Fruit fly (Drosophila melanogaster): ENCODE results near the gene nes.

The nes gene

dm6 chr3L:19216377-19216776, 44.1 kb downstream of the nes start (continued):
- TF ChIP-seq CG18599 (GFP tag; optimal IDR thresholded peaks at IDR 0.05), result peak; percentile 71
- TF ChIP-seq tll (GFP tag; optimal IDR thresholded peaks at IDR 0.05), result no peak
- peak; percentile 48; the same call in 1 of the 2 replicates for TF ChIP-seq stc (GFP tag; IDR thresholded peaks at IDR 0.05)
- no peak for TF ChIP-seq zen (tag; optimal IDR thresholded peaks at IDR 0.05)
- no peak for TF ChIP-seq CG6272 (GFP tag; IDR thresholded peaks at IDR 0.05)
- TF ChIP-seq Spps (tag; optimal IDR thresholded peaks at IDR 0.05), result no peak
- peak; percentile 1 for TF ChIP-seq gcm (GFP tag; optimal IDR thresholded peaks at IDR 0.05)
- no peak for TF ChIP-seq pho (GFP tag; optimal IDR thresholded peaks at IDR 0.05)
- TF ChIP-seq Hr39 (optimal IDR thresholded peaks at IDR 0.05), result no peak
- no peak for TF ChIP-seq bigmax (GFP tag; optimal IDR thresholded peaks at IDR 0.05)
- TF ChIP-seq B-H2 (GFP tag; optimal IDR thresholded peaks at IDR 0.05), result no peak
- TF ChIP-seq ab (GFP tag; optimal IDR thresholded peaks at IDR 0.05), result no peak
- no peak for TF ChIP-seq lov (optimal IDR thresholded peaks at IDR 0.05)
- TF ChIP-seq lov (GFP tag; IDR thresholded peaks at IDR 0.05), result no peak
- TF ChIP-seq CTCF (GFP tag; optimal IDR thresholded peaks at IDR 0.05), result no peak
- 0 out of 3 replicates have a peak, but pooled peaks have one; percentile 14 for TF ChIP-seq Aef1 (GFP tag; IDR thresholded peaks at IDR 0.05)
- no peak for TF ChIP-seq Kr (GFP tag; optimal IDR thresholded peaks at IDR 0.05)
- no peak for TF ChIP-seq CG14965 (GFP tag; optimal IDR thresholded peaks at IDR 0.05; ENCODE audit: borderline replicate concordance)
- TF ChIP-seq sens-2 (GFP tag; IDR thresholded peaks at IDR 0.05), result no peak
- TF ChIP-seq E2f1 (GFP tag; IDR thresholded peaks at IDR 0.05), result no peak
- TF ChIP-seq Fer2 (tag; optimal IDR thresholded peaks at IDR 0.05), result no peak
- no peak for TF ChIP-seq her (GFP tag; optimal IDR thresholded peaks at IDR 0.05)
- no peak for TF ChIP-seq eyg (GFP tag; optimal IDR thresholded peaks at IDR 0.05)
- no peak for TF ChIP-seq CG2889 (GFP tag; IDR thresholded peaks at IDR 0.05)
- TF ChIP-seq CG2712 (tag; optimal IDR thresholded peaks at IDR 0.05), result peak; percentile 51
- TF ChIP-seq disco-r (GFP tag; optimal IDR thresholded peaks at IDR 0.05), result no peak
- no peak for TF ChIP-seq BEAF-32 (GFP tag; optimal IDR thresholded peaks at IDR 0.05)
- TF ChIP-seq Scr (GFP tag; IDR thresholded peaks at IDR 0.05; ENCODE audit: partially characterized antibody), result no peak
- TF ChIP-seq sim (GFP tag; IDR thresholded peaks at IDR 0.05), result no peak
- no peak for TF ChIP-seq rib (GFP tag; IDR thresholded peaks at IDR 0.05)
- peak; percentile 55 for TF ChIP-seq CG13424 (tag; optimal IDR thresholded peaks at IDR 0.05)
- TF ChIP-seq CG11695 (GFP tag; IDR thresholded peaks at IDR 0.05), result peak; percentile 43; the same call in 1 of the 3 replicates
- TF ChIP-seq Sry-δ (GFP tag; optimal IDR thresholded peaks at IDR 0.05), result no peak
- TF ChIP-seq CG30431 (GFP tag; optimal IDR thresholded peaks at IDR 0.05), result no peak
- TF ChIP-seq Optix (GFP tag; IDR thresholded peaks at IDR 0.05), result no peak
- TF ChIP-seq schlank (tag; optimal IDR thresholded peaks at IDR 0.05), result no peak
- TF ChIP-seq Lim3 (GFP tag; IDR thresholded peaks at IDR 0.05), result no peak
- TF ChIP-seq slou (GFP tag; optimal IDR thresholded peaks at IDR 0.05), result peak; percentile 14
- TF ChIP-seq CG12744 (GFP tag; optimal IDR thresholded peaks at IDR 0.05), result no peak
- no peak for TF ChIP-seq CG14050 (GFP tag; IDR thresholded peaks at IDR 0.05)
- no peak for TF ChIP-seq CG6654 (GFP tag; optimal IDR thresholded peaks at IDR 0.05)
- TF ChIP-seq Dp (GFP tag; optimal IDR thresholded peaks at IDR 0.05), result no peak
- peak; percentile 30 for TF ChIP-seq Asciz (GFP tag; optimal IDR thresholded peaks at IDR 0.05)
- TF ChIP-seq CG7963 (GFP tag; IDR thresholded peaks at IDR 0.05; ENCODE audit: partially characterized antibody), result no peak
- no peak for TF ChIP-seq CG7786 (GFP tag; optimal IDR thresholded peaks at IDR 0.05)
- no peak for TF ChIP-seq lola (GFP tag; optimal IDR thresholded peaks at IDR 0.05)
- no peak for TF ChIP-seq Lhr (GFP tag; optimal IDR thresholded peaks at IDR 0.05)
- peak; percentile 47; the same call in 1 of the 3 replicates for TF ChIP-seq dysf (GFP tag; IDR thresholded peaks at IDR 0.05)
- TF ChIP-seq Xbp1 (GFP tag; optimal IDR thresholded peaks at IDR 0.05), result peak; percentile 35
- TF ChIP-seq da (GFP tag; optimal IDR thresholded peaks at IDR 0.05), result no peak
- no peak for TF ChIP-seq CG42726 (GFP tag; IDR thresholded peaks at IDR 0.05; ENCODE audit: partially characterized antibody)
- no peak for TF ChIP-seq p53 (GFP tag; optimal IDR thresholded peaks at IDR 0.05)
- no peak for TF ChIP-seq hth (optimal IDR thresholded peaks at IDR 0.05)

Data from whole organism, embryonic.